Worm (Caenorhabditis elegans) whole organism, late embryonic: ENCODE data around the gene T24C4.3.

Experiments
- C38D4.7 ChIP-seq: fragments of 200-800 bp; sonication (Bioruptor generic); optimal IDR thresholded peaks from 2 replicates; lab custom pipeline; 2018; ENCODE audit warnings: mild to moderate bottlenecking, missing genetic modification characterization, moderate library complexity, missing compliant biosample characterization
- F13H6.1 ChIP-seq: sonication (generic microtip); optimal IDR thresholded peaks from 2 replicates; lab custom pipeline; 2016; ENCODE audit warnings: missing genetic modification characterization, missing compliant biosample characterization
- ama-1 ChIP-seq: fragments of 150-350 bp; optimal IDR thresholded peaks from 2 replicates; lab custom pipeline; 2014
- ceh-2 ChIP-seq: sonication (generic microtip); optimal IDR thresholded peaks from 2 replicates; lab custom pipeline; 2016; ENCODE audit warnings: missing genotype, missing genetic modification characterization, missing compliant biosample characterization
- ceh-24 ChIP-seq: sonication (generic microtip); optimal IDR thresholded peaks from 2 replicates; lab custom pipeline; 2016; ENCODE audit warnings: mild to moderate bottlenecking, missing genetic modification characterization, missing compliant biosample characterization
- ceh-45 ChIP-seq: fragments of 200-800 bp; sonication (Bioruptor generic); IDR thresholded peaks from 2 replicates; pipeline ENCODE4 v1.3.6; 2022; ENCODE audit warnings: missing genetic modification reagents, missing genetic modification characterization, missing compliant biosample characterization
- ceh-48 ChIP-seq: sonication (generic microtip); optimal IDR thresholded peaks from 2 replicates; lab custom pipeline; 2016; ENCODE audit warnings: missing genetic modification characterization, inconsistent platforms, missing compliant biosample characterization
- ceh-6 ChIP-seq: fragments of 200-800 bp; sonication (Bioruptor generic); optimal IDR thresholded peaks from 2 replicates; lab custom pipeline; 2018; ENCODE audit warnings: mild to moderate bottlenecking, missing genetic modification characterization, missing compliant biosample characterization
- dmd-4 ChIP-seq: sonication (generic microtip); optimal IDR thresholded peaks from 2 replicates; lab custom pipeline; 2016; ENCODE audit warnings: borderline replicate concordance, missing genetic modification characterization, missing compliant biosample characterization
- fkh-10 ChIP-seq: fragments of 150-350 bp; optimal IDR thresholded peaks from 2 replicates; lab custom pipeline; 2014; ENCODE audit warnings: missing biosample characterization, missing genetic modification reagents, missing genetic modification characterization
- hlh-15 ChIP-seq: sonication (generic microtip); optimal IDR thresholded peaks from 2 replicates; lab custom pipeline; 2016; ENCODE audit warnings: missing genetic modification characterization, missing compliant biosample characterization
- nhr-11 ChIP-seq: fragments of 150-350 bp; optimal IDR thresholded peaks from 2 replicates; lab custom pipeline; 2014; ENCODE audit warnings: missing biosample characterization, missing genetic modification characterization
- pag-3 ChIP-seq: sonication (generic microtip); optimal IDR thresholded peaks from 2 replicates; lab custom pipeline; 2016; ENCODE audit warnings: missing compliant biosample characterization, missing genetic modification characterization, borderline replicate concordance
- sox-4 ChIP-seq: sonication (generic microtip); optimal IDR thresholded peaks from 2 replicates; lab custom pipeline; 2017; ENCODE audit warnings: mild to moderate bottlenecking, missing genetic modification characterization, inconsistent platforms, missing compliant biosample characterization

ce11 chrIII:844577-844976 lies 27.7 kb downstream of the T24C4.3 start:
- TF ChIP-seq ama-1: no peak
- TF ChIP-seq C38D4.7 (GFP tag; lab: Kevin White, UChicago): no peak
- TF ChIP-seq ceh-24 (tag; lab: Kevin White, UChicago): no peak
- no peak for TF ChIP-seq hlh-15 (tag; lab: Kevin White, UChicago)
- TF ChIP-seq F13H6.1: no peak
- TF ChIP-seq dmd-4 (tag; lab: Kevin White, UChicago): no peak
- no peak for TF ChIP-seq pag-3
- no peak for TF ChIP-seq fkh-10 (GFP tag; lab: Kevin White, UChicago)
- TF ChIP-seq sox-4 (tag; lab: Kevin White, UChicago): no peak
- no peak for TF ChIP-seq ceh-48
- TF ChIP-seq nhr-11 (tag; lab: Kevin White, UChicago): no peak
- TF ChIP-seq ceh-2 (tag; lab: Kevin White, UChicago): no peak
- no peak for TF ChIP-seq ceh-45
- no peak for TF ChIP-seq ceh-6 (GFP tag; lab: Kevin White, UChicago)
